Fruit fly (Drosophila melanogaster): ENCODE measurements around the gene CG42788.
A peak's percentile ranks its signal among the peaks of the same experiment; 100 is the strongest.

Gene CG42788

DNA sequence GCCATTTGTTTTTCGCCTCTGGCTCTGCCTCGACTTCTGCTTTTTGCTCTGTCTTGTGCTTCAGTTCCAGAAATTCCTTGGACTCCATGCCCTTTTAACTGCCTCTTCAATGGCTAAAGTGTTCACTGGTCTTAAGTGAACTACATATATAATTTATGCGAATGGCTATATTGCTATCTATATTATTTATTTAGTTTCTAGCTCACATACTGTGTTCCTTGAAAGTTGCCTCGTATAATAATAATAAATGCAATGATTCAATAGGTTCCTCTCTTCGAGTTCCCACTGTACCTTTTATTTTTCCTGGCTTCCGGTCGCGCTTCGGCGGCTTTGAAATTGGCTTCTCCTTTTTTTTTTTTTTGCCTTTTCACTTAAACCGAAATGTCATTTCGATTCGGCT, 12.0 kb downstream of the CG42788 start (continued):
- TF ChIP-seq CG6791 (GFP tag; IDR thresholded peaks at IDR 0.05; ENCODE audit: partially characterized antibody) = no peak
- no peak for TF ChIP-seq CG2889 (GFP tag; IDR thresholded peaks at IDR 0.05)
- no peak for TF ChIP-seq seq (GFP tag; IDR thresholded peaks at IDR 0.05)
- TF ChIP-seq dimm (GFP tag; IDR thresholded peaks at IDR 0.05) = no peak
- no peak for TF ChIP-seq CG1024 (GFP tag; IDR thresholded peaks at IDR 0.05)
- TF ChIP-seq CG13123 (GFP tag; optimal IDR thresholded peaks at IDR 0.05) = no peak
- TF ChIP-seq Antp (GFP tag; optimal IDR thresholded peaks at IDR 0.05) = no peak
- no peak; the same call in 2 of the 3 replicates for TF ChIP-seq CG7357 (GFP tag; IDR thresholded peaks at IDR 0.05)
- no peak for TF ChIP-seq en (GFP tag; optimal IDR thresholded peaks at IDR 0.05)
- TF ChIP-seq zfh1 (GFP tag; IDR thresholded peaks at IDR 0.05) = no peak
- no peak for TF ChIP-seq nerfin-2 (GFP tag; IDR thresholded peaks at IDR 0.05; ENCODE audit: partially characterized antibody)
- TF ChIP-seq al (GFP tag; IDR thresholded peaks at IDR 0.05) = no peak
- TF ChIP-seq CG2116 (GFP tag; optimal IDR thresholded peaks at IDR 0.05) = no peak
- TF ChIP-seq fd64A (GFP tag; optimal IDR thresholded peaks at IDR 0.05) = no peak
- TF ChIP-seq ranshi (GFP tag; IDR thresholded peaks at IDR 0.05) = peak; percentile 28; the same call in 1 of the 2 replicates
- TF ChIP-seq CG13296 (GFP tag; optimal IDR thresholded peaks at IDR 0.05) = peak; percentile 33
- TF ChIP-seq Hmr (GFP tag; optimal IDR thresholded peaks at IDR 0.05) = peak; percentile 26
- no peak; the same call in 2 of the 3 replicates for TF ChIP-seq Dbx (GFP tag; IDR thresholded peaks at IDR 0.05)
- TF ChIP-seq Dll (GFP tag; IDR thresholded peaks at IDR 0.05; ENCODE audit: partially characterized antibody) = no peak
- TF ChIP-seq ewg (GFP tag; optimal IDR thresholded peaks at IDR 0.05) = no peak
- TF ChIP-seq kay (GFP tag; optimal IDR thresholded peaks at IDR 0.05) = no peak
- no peak for TF ChIP-seq pnt (GFP tag; optimal IDR thresholded peaks at IDR 0.05)
- TF ChIP-seq CG1233 (GFP tag; optimal IDR thresholded peaks at IDR 0.05) = no peak
- TF ChIP-seq CG15073 (GFP tag; optimal IDR thresholded peaks at IDR 0.05) = no peak
- TF ChIP-seq sima (GFP tag; optimal IDR thresholded peaks at IDR 0.05) = no peak
- no peak for TF ChIP-seq h (optimal IDR thresholded peaks at IDR 0.05)
- TF ChIP-seq CG34422 (GFP tag; IDR thresholded peaks at IDR 0.05) = no peak
- TF ChIP-seq Fer1 (GFP tag; optimal IDR thresholded peaks at IDR 0.05) = peak; percentile 42
- no peak for TF ChIP-seq CG14965 (GFP tag; optimal IDR thresholded peaks at IDR 0.05; ENCODE audit: borderline replicate concordance)
- no peak for TF ChIP-seq pum (GFP tag; optimal IDR thresholded peaks at IDR 0.05)
- peak; percentile 12 for TF ChIP-seq Hsf (GFP tag; optimal IDR thresholded peaks at IDR 0.05)
- no peak for TF ChIP-seq CG17612 (GFP tag; IDR thresholded peaks at IDR 0.05)
- TF ChIP-seq CG17361 (GFP tag; IDR thresholded peaks at IDR 0.05) = no peak
- no peak for TF ChIP-seq crc (GFP tag; optimal IDR thresholded peaks at IDR 0.05)
- no peak for TF ChIP-seq Side (GFP tag; optimal IDR thresholded peaks at IDR 0.05)
- TF ChIP-seq ap (GFP tag; IDR thresholded peaks at IDR 0.05) = no peak
- no peak for TF ChIP-seq CG12104 (GFP tag; optimal IDR thresholded peaks at IDR 0.05)
- TF ChIP-seq Sry-δ (GFP tag; optimal IDR thresholded peaks at IDR 0.05) = no peak
- TF ChIP-seq gsb-n (tag; optimal IDR thresholded peaks at IDR 0.05) = no peak
- TF ChIP-seq CG15514 (GFP tag; optimal IDR thresholded peaks at IDR 0.05) = peak; percentile 22
- peak; percentile 40 for TF ChIP-seq Xbp1 (GFP tag; optimal IDR thresholded peaks at IDR 0.05)
- peak; percentile 17 for TF ChIP-seq CG17385 (GFP tag; optimal IDR thresholded peaks at IDR 0.05)
- TF ChIP-seq hbn (GFP tag; IDR thresholded peaks at IDR 0.05; ENCODE audit: partially characterized antibody) = no peak
- TF ChIP-seq Hey (tag; optimal IDR thresholded peaks at IDR 0.05) = no peak
- TF ChIP-seq bab2 (GFP tag; optimal IDR thresholded peaks at IDR 0.05) = no peak
- no peak for TF ChIP-seq ase (GFP tag; IDR thresholded peaks at IDR 0.05)
- 0 out of 4 replicates have a peak, but pooled peaks have one; percentile 28 for TF ChIP-seq Gug (GFP tag; IDR thresholded peaks at IDR 0.05)
- no peak for TF ChIP-seq CG10366 (GFP tag; IDR thresholded peaks at IDR 0.05)
- no peak for TF ChIP-seq pfk (GFP tag; optimal IDR thresholded peaks at IDR 0.05)
- TF ChIP-seq aop (GFP tag; IDR thresholded peaks at IDR 0.05) = no peak
- no peak for TF ChIP-seq Neu2 (GFP tag; optimal IDR thresholded peaks at IDR 0.05; ENCODE audit: borderline replicate concordance)
- TF ChIP-seq lov (optimal IDR thresholded peaks at IDR 0.05) = no peak
- no peak for TF ChIP-seq lov (GFP tag; IDR thresholded peaks at IDR 0.05)
